Worm (Caenorhabditis elegans) whole organism, midembryonic: Measurements from ENCODE around the gene tsfm-1.
A peak's percentile ranks its signal among the peaks of the same experiment; 100 is the strongest.

ENCODE experiments used
- T22C8.4 ChIP-seq: fragments of 200-800 bp; sonication (Bioruptor generic); IDR thresholded peaks from 2 replicates; pipeline ENCODE4 v1.3.6; 2022; ENCODE audit warnings: missing genetic modification characterization, missing compliant biosample characterization
- cog-1 ChIP-seq: sonication (generic microtip); optimal IDR thresholded peaks from 2 replicates; lab custom pipeline; 2016; ENCODE audit warnings: missing genetic modification characterization, missing compliant biosample characterization
- flt-1 ChIP-seq: fragments of 200-800 bp; sonication (Bioruptor generic); IDR thresholded peaks from 2 replicates; pipeline ENCODE4 v1.3.6; 2022; ENCODE audit warnings: missing genetic modification characterization, missing compliant biosample characterization
- klf-2 ChIP-seq: fragments of 200-800 bp; sonication (Bioruptor generic); conservative IDR thresholded peaks from 2 replicates; pipeline ENCODE4 v1.3.6; 2022; ENCODE audit warnings: missing genetic modification reagents, missing genetic modification characterization, missing compliant biosample characterization
- med-1 ChIP-seq: sonication (generic microtip); optimal IDR thresholded peaks from 2 replicates; lab custom pipeline; 2017; ENCODE audit warnings: missing genetic modification characterization, mild to moderate bottlenecking, missing compliant biosample characterization, antibody characterized with exemption, missing genetic modification reagents; ENCODE audit not compliant: insufficient read depth
- ref-1 ChIP-seq: fragments of 200-800 bp; sonication (Bioruptor generic); conservative IDR thresholded peaks from 2 replicates; pipeline ENCODE4 v1.3.6; 2022; ENCODE audit warnings: missing genetic modification reagents, missing genetic modification characterization, missing compliant biosample characterization
- tab-1 ChIP-seq: fragments of 200-800 bp; sonication (Bioruptor generic); IDR thresholded peaks from 2 replicates; pipeline ENCODE4 v1.3.6; 2022; ENCODE audit warnings: missing genetic modification characterization, missing compliant biosample characterization
- ztf-23 ChIP-seq: fragments of 200-800 bp; sonication (Bioruptor generic); IDR thresholded peaks from 2 replicates; pipeline ENCODE4 v1.3.6; 2022; ENCODE audit warnings: missing genetic modification reagents, missing genetic modification characterization, missing compliant biosample characterization
- ztf-29 ChIP-seq: fragments of 200-800 bp; sonication (Bioruptor generic); IDR thresholded peaks from 2 replicates; pipeline ENCODE4 v1.3.6; 2022; ENCODE audit warnings: missing genetic modification reagents, missing genetic modification characterization, missing compliant biosample characterization

The tsfm-1 gene

ce11 chrV:12271495-12271894 lies at the start of gene tsfm-1, which contains the start of gene capg-2:
tsfm-1 (minus strand) TSS chrV:12271551.
capg-2 (plus strand) TSS chrV:12271873.
- TF ChIP-seq ztf-23 (GFP tag; lab: Robert Waterston, UW) (no peak), flt-1 (no peak), cog-1 (tag; lab: Kevin White, UChicago) (no peak), klf-2 (no peak), med-1 (GFP tag; lab: Kevin White, UChicago) (no peak), ref-1 (GFP tag; lab: Robert Waterston, UW) (no peak), ztf-29 (GFP tag; lab: Robert Waterston, UW) (no peak), T22C8.4 (GFP tag; lab: Robert Waterston, UW) (no peak), tab-1 (GFP tag; lab: Robert Waterston, UW) (no peak)

ce11 chrV:12320274-12320839 lies 49.0 kb upstream of the tsfm-1 start:
- TF ChIP-seq flt-1, result no peak
- no peak for TF ChIP-seq tab-1 (GFP tag; lab: Robert Waterston, UW)
- no peak for TF ChIP-seq cog-1 (tag; lab: Kevin White, UChicago)
- TF ChIP-seq klf-2, result no peak
- TF ChIP-seq T22C8.4 (GFP tag; lab: Robert Waterston, UW), result no peak
- no peak for TF ChIP-seq ztf-29 (GFP tag; lab: Robert Waterston, UW)
- TF ChIP-seq ref-1 (GFP tag; lab: Robert Waterston, UW), result no peak

ce11 chrV:12317894-12318553 lies 46.7 kb upstream of the tsfm-1 start, which contains the start of the genes R04F11.5 and R04F11.2:
R04F11.5 (minus strand) TSS chrV:12318019.
R04F11.2 (plus strand) TSS chrV:12318381.
- TF ChIP-seq klf-2 (no peak), tab-1 (GFP tag; lab: Robert Waterston, UW) (no peak), ref-1 (GFP tag; lab: Robert Waterston, UW) (no peak), flt-1 (no peak), T22C8.4 (GFP tag; lab: Robert Waterston, UW) (no peak), ztf-23 (GFP tag; lab: Robert Waterston, UW) (no peak), ztf-29 (GFP tag; lab: Robert Waterston, UW) (no peak), cog-1 (tag; lab: Kevin White, UChicago) (peak; percentile 9), med-1 (GFP tag; lab: Kevin White, UChicago) (no peak)

ce11 chrV:12317080-12317479 lies 45.7 kb upstream of the tsfm-1 start, which contains the start of gene R04F11.3:
R04F11.3 (minus strand) TSS chrV:12317180.
- TF ChIP-seq ztf-23 (GFP tag; lab: Robert Waterston, UW), result no peak
- no peak for TF ChIP-seq klf-2
- TF ChIP-seq T22C8.4 (GFP tag; lab: Robert Waterston, UW), result no peak
- TF ChIP-seq flt-1, result no peak
- TF ChIP-seq ref-1 (GFP tag; lab: Robert Waterston, UW), result no peak
- no peak for TF ChIP-seq tab-1 (GFP tag; lab: Robert Waterston, UW)
- no peak for TF ChIP-seq ztf-29 (GFP tag; lab: Robert Waterston, UW)
- TF ChIP-seq med-1 (GFP tag; lab: Kevin White, UChicago), result no peak
- TF ChIP-seq cog-1 (tag; lab: Kevin White, UChicago), result no peak

- TF ChIP-seq ztf-29 (GFP tag; lab: Robert Waterston, UW) (no peak), ref-1 (GFP tag; lab: Robert Waterston, UW) (no peak), T22C8.4 (GFP tag; lab: Robert Waterston, UW) (no peak), cog-1 (tag; lab: Kevin White, UChicago) (no peak), klf-2 (no peak), tab-1 (GFP tag; lab: Robert Waterston, UW) (no peak), med-1 (GFP tag; lab: Kevin White, UChicago) (no peak), flt-1 (no peak), ztf-23 (GFP tag; lab: Robert Waterston, UW) (no peak)
Observed at ce11 chrV:12316076-12316475, 44.7 kb upstream of the tsfm-1 start.

ce11 chrV:12314413-12314812 lies 43.1 kb upstream of the tsfm-1 start:
- TF ChIP-seq med-1 (GFP tag; lab: Kevin White, UChicago), result no peak
- no peak for TF ChIP-seq klf-2
- TF ChIP-seq tab-1 (GFP tag; lab: Robert Waterston, UW), result no peak
- TF ChIP-seq ref-1 (GFP tag; lab: Robert Waterston, UW), result no peak
- TF ChIP-seq ztf-23 (GFP tag; lab: Robert Waterston, UW), result no peak
- no peak for TF ChIP-seq T22C8.4 (GFP tag; lab: Robert Waterston, UW)
- TF ChIP-seq ztf-29 (GFP tag; lab: Robert Waterston, UW), result no peak

ce11 chrV:12310256-12310655 lies 38.9 kb upstream of the tsfm-1 start, which contains the start of gene hpo-30:
hpo-30 (minus strand) TSS chrV:12310356.
- TF ChIP-seq klf-2, result no peak
- no peak for TF ChIP-seq ztf-29 (GFP tag; lab: Robert Waterston, UW)
- TF ChIP-seq T22C8.4 (GFP tag; lab: Robert Waterston, UW), result no peak
- TF ChIP-seq flt-1, result no peak
- no peak for TF ChIP-seq ref-1 (GFP tag; lab: Robert Waterston, UW)
- no peak for TF ChIP-seq tab-1 (GFP tag; lab: Robert Waterston, UW)
- TF ChIP-seq cog-1 (tag; lab: Kevin White, UChicago), result no peak
- no peak for TF ChIP-seq med-1 (GFP tag; lab: Kevin White, UChicago)
- TF ChIP-seq ztf-23 (GFP tag; lab: Robert Waterston, UW), result no peak

- TF ChIP-seq ref-1 (GFP tag; lab: Robert Waterston, UW), result no peak
- no peak for TF ChIP-seq cog-1 (tag; lab: Kevin White, UChicago)
- no peak for TF ChIP-seq ztf-29 (GFP tag; lab: Robert Waterston, UW)
- no peak for TF ChIP-seq med-1 (GFP tag; lab: Kevin White, UChicago)
- TF ChIP-seq ztf-23 (GFP tag; lab: Robert Waterston, UW), result no peak
- TF ChIP-seq T22C8.4 (GFP tag; lab: Robert Waterston, UW), result no peak
Observed at ce11 chrV:12307011-12307540, 35.7 kb upstream of the tsfm-1 start, which contains the start of gene srg-45. srg-45 (plus strand) TSS chrV:12307490.
